Worm (Caenorhabditis elegans) whole organism, L2 larva: Measurements from ENCODE around the gene F48G7.7.

Experiments used
- F13H6.1 ChIP-seq: sonication (generic microtip); optimal IDR thresholded peaks from 2 replicates; lab custom pipeline; 2016; ENCODE audit warnings: missing genetic modification characterization, missing compliant biosample characterization
- R02D3.7 ChIP-seq: fragments of 150-350 bp; optimal IDR thresholded peaks from 2 replicates; lab custom pipeline; 2014; ENCODE audit warnings: missing biosample characterization, missing genetic modification characterization
- Y55F3AM.14 ChIP-seq: fragments of 200-800 bp; sonication (Bioruptor generic); optimal IDR thresholded peaks from 2 replicates; lab custom pipeline; 2018; ENCODE audit warnings: mild to moderate bottlenecking, missing genetic modification characterization, missing compliant biosample characterization
- ZK546.5 ChIP-seq: sonication (generic microtip); optimal IDR thresholded peaks from 2 replicates; lab custom pipeline; 2017; ENCODE audit warnings: missing biosample characterization, missing genetic modification characterization
- aly-2 ChIP-seq: fragments of 150-350 bp; optimal IDR thresholded peaks from 2 replicates; lab custom pipeline; 2014; ENCODE audit warnings: missing biosample characterization, missing genetic modification characterization
- ama-1 ChIP-seq: fragments of 150-350 bp; optimal IDR thresholded peaks from 2 replicates; lab custom pipeline; 2018; ENCODE audit warnings: inconsistent platforms
- blmp-1 ChIP-seq: sonication (generic microtip); optimal IDR thresholded peaks from 2 replicates; lab custom pipeline; 2017; ENCODE audit warnings: missing genetic modification characterization, mild to moderate bottlenecking, missing compliant biosample characterization, antibody characterized with exemption, moderate library complexity; ENCODE audit not compliant: insufficient read depth
- ceh-16 ChIP-seq: fragments of 150-350 bp; optimal IDR thresholded peaks from 2 replicates; lab custom pipeline; 2014; ENCODE audit warnings: missing biosample characterization, missing genetic modification characterization
- crh-2 ChIP-seq: sonication (generic microtip); optimal IDR thresholded peaks from 2 replicates; lab custom pipeline; 2017; ENCODE audit warnings: missing biosample characterization, missing genetic modification characterization
- dmd-4 ChIP-seq: sonication (generic microtip); optimal IDR thresholded peaks from 2 replicates; lab custom pipeline; 2017; ENCODE audit warnings: missing biosample characterization, missing genetic modification characterization
- egl-27 ChIP-seq: sonication (generic microtip); optimal IDR thresholded peaks from 3 replicates; lab custom pipeline; 2017; ENCODE audit warnings: missing biosample characterization, missing genetic modification reagents, missing genetic modification characterization
- elt-1 ChIP-seq: fragments of 150-350 bp; optimal IDR thresholded peaks from 2 replicates; lab custom pipeline; 2014; ENCODE audit warnings: missing biosample characterization, missing genetic modification characterization
- elt-3 ChIP-seq: sonication (generic microtip); optimal IDR thresholded peaks from 2 replicates; lab custom pipeline; 2017; ENCODE audit warnings: missing biosample characterization, missing genetic modification characterization
- fos-1 ChIP-seq: fragments of 150-350 bp; optimal IDR thresholded peaks from 2 replicates; lab custom pipeline; 2014; ENCODE audit warnings: missing biosample characterization, missing genetic modification characterization
- gmeb-1 ChIP-seq: fragments of 150-350 bp; optimal IDR thresholded peaks from 2 replicates; lab custom pipeline; 2014; ENCODE audit warnings: missing biosample characterization, missing genetic modification characterization
- lin-11 ChIP-seq: fragments of 150-350 bp; sonication (generic microtip); optimal IDR thresholded peaks from 2 replicates; lab custom pipeline; 2014; ENCODE audit warnings: missing biosample characterization, missing genetic modification characterization, inconsistent platforms, mixed read lengths
- lin-13 ChIP-seq: fragments of 150-350 bp; optimal IDR thresholded peaks from 2 replicates; lab custom pipeline; 2014; ENCODE audit warnings: missing biosample characterization, missing genetic modification reagents, missing genetic modification characterization
- lin-39 ChIP-seq: fragments of 150-350 bp; optimal IDR thresholded peaks from 2 replicates; lab custom pipeline; 2014; ENCODE audit warnings: missing biosample characterization, missing genetic modification reagents, missing genetic modification characterization
- mab-5 ChIP-seq: fragments of 150-350 bp; optimal IDR thresholded peaks from 2 replicates; lab custom pipeline; 2014; ENCODE audit warnings: missing biosample characterization, missing genetic modification characterization
- mbf-1 ChIP-seq: sonication (generic microtip); optimal IDR thresholded peaks from 2 replicates; lab custom pipeline; 2017; ENCODE audit warnings: missing biosample characterization, missing genetic modification characterization
- mdl-1 ChIP-seq, 2 experiments: fragments of 150-350 bp in 1 of 2; sonication (generic microtip) in 1 of 2; optimal IDR thresholded peaks; 2 replicates each; lab custom pipeline; 2017; ENCODE audit warnings: missing biosample characterization in 2 of 2, missing genetic modification characterization in 2 of 2
- nhr-10 ChIP-seq: sonication (generic microtip); optimal IDR thresholded peaks from 2 replicates; lab custom pipeline; 2017; ENCODE audit warnings: missing biosample characterization, missing genetic modification characterization
- nhr-11 ChIP-seq: fragments of 150-350 bp; optimal IDR thresholded peaks from 2 replicates; lab custom pipeline; 2014; ENCODE audit warnings: missing biosample characterization, missing genetic modification characterization
- nhr-129 ChIP-seq: fragments of 150-350 bp; optimal IDR thresholded peaks from 2 replicates; lab custom pipeline; 2014; ENCODE audit warnings: missing biosample characterization, missing genetic modification characterization
- nhr-23 ChIP-seq: fragments of 150-350 bp; optimal IDR thresholded peaks from 2 replicates; lab custom pipeline; 2014; ENCODE audit warnings: missing biosample characterization, missing genetic modification reagents, missing genetic modification characterization
- nhr-237 ChIP-seq: fragments of 150-350 bp; optimal IDR thresholded peaks from 2 replicates; lab custom pipeline; 2014; ENCODE audit warnings: missing biosample characterization, missing genetic modification characterization
- nhr-25 ChIP-seq: fragments of 150-350 bp; sonication (generic microtip); optimal IDR thresholded peaks from 3 replicates; lab custom pipeline; 2014; ENCODE audit warnings: missing biosample characterization, missing genetic modification characterization
- nhr-6 ChIP-seq: fragments of 150-350 bp; optimal IDR thresholded peaks from 2 replicates; lab custom pipeline; 2014; ENCODE audit warnings: missing biosample characterization, missing genetic modification characterization
- peb-1 ChIP-seq: fragments of 150-350 bp; optimal IDR thresholded peaks from 2 replicates; lab custom pipeline; 2014; ENCODE audit warnings: missing biosample characterization, missing genetic modification characterization
- sem-4 ChIP-seq: fragments of 150-350 bp; optimal IDR thresholded peaks from 2 replicates; lab custom pipeline; 2014; ENCODE audit warnings: missing biosample characterization, missing genetic modification reagents, missing genetic modification characterization
- skn-1 ChIP-seq: sonication (generic microtip); optimal IDR thresholded peaks from 2 replicates; lab custom pipeline; 2017; ENCODE audit warnings: missing biosample characterization, missing genetic modification characterization
- sma-3 ChIP-seq: sonication (generic microtip); optimal IDR thresholded peaks from 2 replicates; lab custom pipeline; 2016; ENCODE audit warnings: missing genetic modification reagents, missing genetic modification characterization, missing compliant biosample characterization
- sma-9 ChIP-seq, 2 experiments: fragments of 150-350 bp in 1 of 2; sonication (generic microtip) in 1 of 2; optimal IDR thresholded peaks; 2 replicates each; lab custom pipeline; 2014 to 2016; ENCODE audit warnings: missing genetic modification characterization in 2 of 2, mild to moderate bottlenecking in 1 of 2, missing biosample characterization in 1 of 2, missing compliant biosample characterization in 1 of 2, missing genetic modification reagents in 1 of 2, moderate library complexity in 1 of 2
- snpc-4 ChIP-seq: fragments of 150-350 bp; optimal IDR thresholded peaks from 2 replicates; lab custom pipeline; 2014; ENCODE audit warnings: missing biosample characterization, missing genetic modification characterization
- unc-39 ChIP-seq: fragments of 150-350 bp; optimal IDR thresholded peaks from 2 replicates; lab custom pipeline; 2014; ENCODE audit warnings: missing biosample characterization, missing genetic modification characterization
- unc-55 ChIP-seq: fragments of 150-350 bp; sonication (generic microtip); optimal IDR thresholded peaks from 3 replicates; lab custom pipeline; 2014; ENCODE audit warnings: missing biosample characterization, missing genetic modification reagents, missing genetic modification characterization
- zag-1 ChIP-seq: fragments of 150-350 bp; optimal IDR thresholded peaks from 2 replicates; lab custom pipeline; 2014; ENCODE audit warnings: missing biosample characterization, missing genetic modification characterization
- ztf-11 ChIP-seq: sonication (generic microtip); optimal IDR thresholded peaks from 2 replicates; lab custom pipeline; 2017; ENCODE audit warnings: missing biosample characterization, missing genetic modification characterization
- ztf-4 ChIP-seq: fragments of 150-350 bp; optimal IDR thresholded peaks from 2 replicates; lab custom pipeline; 2014; ENCODE audit warnings: missing biosample characterization, missing genetic modification characterization

The F48G7.7 gene

DNA sequence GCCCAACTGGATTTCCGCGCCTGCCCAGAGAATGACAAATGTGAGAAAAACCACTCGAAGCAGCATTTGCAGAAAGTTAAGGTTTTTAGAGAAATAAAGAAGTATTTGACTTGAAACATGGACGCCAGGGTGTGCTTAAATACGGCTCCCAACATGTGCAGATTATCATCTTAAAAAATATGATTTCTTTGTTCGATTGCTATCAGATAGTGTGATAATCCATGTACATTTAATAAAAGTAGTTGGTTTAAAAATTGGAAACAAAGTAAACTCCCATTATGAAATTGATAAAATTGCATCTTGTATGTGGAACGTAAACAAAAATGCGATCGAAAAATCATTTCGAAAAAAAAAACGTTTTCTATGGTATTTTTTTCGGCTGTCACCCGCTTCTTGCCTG, 1.4 kb upstream of the F48G7.7 start, which contains the start of gene F48G7.8:
F48G7.8 (minus strand) TSS at position 101 of the 400 bp plus-strand sequence.
- TF ChIP-seq mab-5 (tag; lab: Kevin White, UChicago) = no peak
- TF ChIP-seq peb-1 (tag; lab: Kevin White, UChicago) = no peak
- TF ChIP-seq mdl-1 (tag; optimal IDR thresholded peaks at IDR 0.05; lab: Kevin White, UChicago) = no peak
- TF ChIP-seq lin-13 = no peak
- no peak for TF ChIP-seq mbf-1
- TF ChIP-seq egl-27 (tag; lab: Kevin White, UChicago) = no peak
- no peak for TF ChIP-seq unc-39 (tag; lab: Kevin White, UChicago)
- TF ChIP-seq elt-1 (tag; lab: Kevin White, UChicago) = no peak
- TF ChIP-seq blmp-1 (tag; lab: Kevin White, UChicago) = no peak
- TF ChIP-seq fos-1 (tag; lab: Kevin White, UChicago) = no peak
- TF ChIP-seq snpc-4 (tag; lab: Kevin White, UChicago) = no peak
- no peak for TF ChIP-seq R02D3.7 (tag; lab: Kevin White, UChicago)
- TF ChIP-seq lin-39 (tag; lab: Kevin White, UChicago) = no peak
- no peak for TF ChIP-seq gmeb-1 (tag; lab: Kevin White, UChicago)
- no peak for TF ChIP-seq dmd-4 (tag; lab: Kevin White, UChicago)
- TF ChIP-seq F13H6.1 (tag; lab: Kevin White, UChicago) = no peak
- no peak for TF ChIP-seq nhr-6 (tag; lab: Kevin White, UChicago)
- TF ChIP-seq ceh-16 (tag; lab: Kevin White, UChicago) = no peak

DNA sequence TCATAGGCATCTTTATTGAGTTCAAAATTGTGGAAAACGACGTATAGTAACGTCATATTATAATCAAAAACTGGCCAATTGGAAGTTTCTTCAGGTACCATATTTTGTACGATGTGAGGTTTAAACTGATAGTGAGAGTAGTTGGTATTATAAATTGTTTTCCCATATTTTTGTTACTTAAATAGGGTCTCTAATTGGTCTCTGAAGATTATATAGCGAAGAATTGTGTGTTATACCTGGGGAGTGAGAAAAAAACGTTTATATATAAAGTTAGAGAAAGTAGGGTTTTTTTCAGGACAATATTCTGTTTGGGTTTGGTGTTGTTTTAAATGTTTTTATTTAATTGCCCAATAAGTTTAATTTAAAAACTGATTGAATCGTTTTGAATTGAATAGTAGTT, 1.3 kb downstream of the F48G7.7 start, which contains the start of gene srt-17:
srt-17 (minus strand) TSS at position 101 of the 400 bp plus-strand sequence.
- no peak for TF ChIP-seq ztf-4 (tag; lab: Kevin White, UChicago)
- no peak for TF ChIP-seq nhr-11 (tag; lab: Kevin White, UChicago)
- TF ChIP-seq mab-5 (tag; lab: Kevin White, UChicago) = no peak
- no peak for TF ChIP-seq peb-1 (tag; lab: Kevin White, UChicago)
- TF ChIP-seq sem-4 (tag; lab: Kevin White, UChicago) = no peak
- no peak for TF ChIP-seq lin-11 (tag; lab: Kevin White, UChicago)
- TF ChIP-seq lin-13 = no peak
- TF ChIP-seq elt-3 (tag; lab: Kevin White, UChicago) = no peak

DNA sequence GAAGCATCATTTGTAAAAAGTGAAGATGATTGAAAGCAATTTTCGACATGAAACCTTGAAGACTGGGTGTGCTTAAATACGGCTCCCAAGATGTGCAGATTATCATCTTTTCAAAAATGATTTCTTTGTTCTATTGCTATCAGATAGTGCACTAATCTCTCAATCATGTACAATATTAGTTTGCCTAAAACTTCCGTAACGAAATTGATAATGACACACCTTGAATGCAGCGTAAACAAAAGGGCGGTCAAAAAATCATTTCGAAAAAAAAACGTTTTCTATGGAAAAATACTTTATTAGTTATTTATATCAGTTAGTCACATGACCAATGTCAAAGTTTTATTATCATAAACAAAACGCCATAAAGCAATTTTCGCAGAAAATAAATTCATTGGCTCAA, 3.3 kb downstream of the F48G7.7 start, which contains the start of gene F48G7.5:
F48G7.5 (minus strand) TSS at position 34 of the 400 bp plus-strand sequence.
- TF ChIP-seq zag-1 (tag; lab: Kevin White, UChicago) = no peak
- TF ChIP-seq nhr-25 (tag; lab: Kevin White, UChicago) = no peak
- TF ChIP-seq ztf-4 (tag; lab: Kevin White, UChicago) = no peak
- TF ChIP-seq nhr-10 (tag; lab: Kevin White, UChicago) = no peak
- no peak for TF ChIP-seq sma-9 (GFP tag; optimal IDR thresholded peaks at IDR 0.05; lab: Kevin White, UChicago)
- TF ChIP-seq sma-9 (tag; optimal IDR thresholded peaks at IDR 0.05; lab: Kevin White, UChicago) = no peak
- no peak for TF ChIP-seq nhr-23 (tag; lab: Kevin White, UChicago)
- no peak for TF ChIP-seq mdl-1 (tag; optimal IDR thresholded peaks at IDR 0.05; lab: Kevin White, UChicago)
- TF ChIP-seq lin-11 (tag; lab: Kevin White, UChicago) = no peak
- no peak for TF ChIP-seq snpc-4 (tag; lab: Kevin White, UChicago)
- TF ChIP-seq, all 48 proteins: peak for 0

ce11 chrV:620987-621386, 5.2 kb downstream of the F48G7.7 start:
- TF ChIP-seq sma-3 (GFP tag; lab: Kevin White, UChicago) (no peak), crh-2 (tag; lab: Kevin White, UChicago) (no peak), lin-39 (tag; lab: Kevin White, UChicago) (no peak), ztf-4 (tag; lab: Kevin White, UChicago) (no peak), sem-4 (tag; lab: Kevin White, UChicago) (no peak), F13H6.1 (tag; lab: Kevin White, UChicago) (no peak), ceh-16 (tag; lab: Kevin White, UChicago) (no peak), unc-55 (no peak), mdl-1 (tag; optimal IDR thresholded peaks at IDR 0.05; lab: Kevin White, UChicago) (no peak), nhr-237 (no peak)

ce11 chrV:619054-619453, 7.2 kb downstream of the F48G7.7 start, which contains the start of gene F48G7.4:
TSS of gene F48G7.4 (plus strand) at chrV:619453.
- TF ChIP-seq skn-1 (tag; lab: Kevin White, UChicago) (no peak), blmp-1 (tag; lab: Kevin White, UChicago) (no peak), ztf-4 (tag; lab: Kevin White, UChicago) (peak; percentile 25), nhr-129 (peak; percentile 67), nhr-25 (tag; lab: Kevin White, UChicago) (peak; percentile 51), ZK546.5 (tag; lab: Kevin White, UChicago) (no peak), peb-1 (tag; lab: Kevin White, UChicago) (no peak), crh-2 (tag; lab: Kevin White, UChicago) (peak; percentile 67), lin-11 (tag; lab: Kevin White, UChicago) (no peak), fos-1 (tag; lab: Kevin White, UChicago) (peak; percentile 79), ama-1 (no peak), nhr-23 (tag; lab: Kevin White, UChicago) (no peak), lin-13 (peak; percentile 44), nhr-10 (tag; lab: Kevin White, UChicago) (no peak), dmd-4 (tag; lab: Kevin White, UChicago) (no peak), ceh-16 (tag; lab: Kevin White, UChicago) (no peak), unc-55 (peak; percentile 92), Y55F3AM.14 (GFP tag; lab: Kevin White, UChicago) (peak; percentile 68), lin-39 (tag; lab: Kevin White, UChicago) (no peak), mbf-1 (no peak), elt-1 (tag; lab: Kevin White, UChicago) (no peak), zag-1 (tag; lab: Kevin White, UChicago) (peak; percentile 84), nhr-237 (no peak), aly-2 (tag; lab: Kevin White, UChicago) (no peak), nhr-11 (tag; lab: Kevin White, UChicago) (no peak), ztf-11 (no peak), R02D3.7 (tag; lab: Kevin White, UChicago) (no peak)
